Fruit fly (Drosophila melanogaster): ENCODE results near the gene sqz.

Gene sqz

dm6 chr3R:19180263-19180893 is 16.4 kb downstream of the sqz start, which contains the start of the genes CG5555 and myd (continued):
- TF ChIP-seq bab2 (GFP tag; optimal IDR thresholded peaks at IDR 0.05) = peak; percentile 27
- TF ChIP-seq CG7556 (GFP tag; optimal IDR thresholded peaks at IDR 0.05) = no peak
- TF ChIP-seq usp (GFP tag; optimal IDR thresholded peaks at IDR 0.05) = no peak
- no peak for TF ChIP-seq exex (tag; optimal IDR thresholded peaks at IDR 0.05)
- peak; percentile 93 for TF ChIP-seq Med (GFP tag)
- peak; percentile 36; the same call in 2 of the 3 replicates for TF ChIP-seq zen2 (GFP tag; IDR thresholded peaks at IDR 0.05; ENCODE audit: partially characterized antibody)
- no peak for TF ChIP-seq HHEX (GFP tag; optimal IDR thresholded peaks at IDR 0.05)
- TF ChIP-seq slp2 (GFP tag; optimal IDR thresholded peaks at IDR 0.05) = peak; percentile 1
- peak; percentile 27 for TF ChIP-seq Blimp-1 (GFP tag; optimal IDR thresholded peaks at IDR 0.05)
- no peak for TF ChIP-seq CG8944 (GFP tag; optimal IDR thresholded peaks at IDR 0.05)
- TF ChIP-seq Kr (GFP tag; optimal IDR thresholded peaks at IDR 0.05) = no peak
- TF ChIP-seq CG12744 (GFP tag; optimal IDR thresholded peaks at IDR 0.05) = peak; percentile 40
- TF ChIP-seq CG10366 (GFP tag; IDR thresholded peaks at IDR 0.05) = peak; percentile 41
- no peak for TF ChIP-seq CG10979 (tag; optimal IDR thresholded peaks at IDR 0.05)
- TF ChIP-seq Scr (GFP tag; IDR thresholded peaks at IDR 0.05; ENCODE audit: partially characterized antibody) = peak; percentile 77
- TF ChIP-seq tgo (GFP tag; IDR thresholded peaks at IDR 0.05) = peak; percentile 35; the same call in 2 of the 3 replicates
- peak; percentile 60 for TF ChIP-seq HLH54F (GFP tag; optimal IDR thresholded peaks at IDR 0.05)
- TF ChIP-seq CG32767 (GFP tag; IDR thresholded peaks at IDR 0.05) = no peak
- no peak for TF ChIP-seq ATbp (GFP tag; optimal IDR thresholded peaks at IDR 0.05)
- TF ChIP-seq sc (optimal IDR thresholded peaks at IDR 0.05) = no peak
- TF ChIP-seq sc (GFP tag; optimal IDR thresholded peaks at IDR 0.05) = no peak
- no peak for TF ChIP-seq btn (GFP tag; optimal IDR thresholded peaks at IDR 0.05)
- peak; percentile 26 for TF ChIP-seq CG2712 (tag; optimal IDR thresholded peaks at IDR 0.05)
- TF ChIP-seq Sry-δ (GFP tag; optimal IDR thresholded peaks at IDR 0.05) = peak; percentile 53
- peak; percentile 46 for TF ChIP-seq Sox102F (GFP tag; optimal IDR thresholded peaks at IDR 0.05)
- TF ChIP-seq BtbVII (GFP tag; optimal IDR thresholded peaks at IDR 0.05) = peak; percentile 21
- TF ChIP-seq Nf-YA (GFP tag; IDR thresholded peaks at IDR 0.05) = no peak
- TF ChIP-seq Gug (GFP tag; IDR thresholded peaks at IDR 0.05) = no peak
- no peak for TF ChIP-seq kay (GFP tag; optimal IDR thresholded peaks at IDR 0.05)
- no peak for TF ChIP-seq Neu2 (GFP tag; optimal IDR thresholded peaks at IDR 0.05; ENCODE audit: borderline replicate concordance)
- TF ChIP-seq CG5245 (GFP tag; optimal IDR thresholded peaks at IDR 0.05) = no peak
- no peak for TF ChIP-seq ssp (GFP tag; IDR thresholded peaks at IDR 0.05)
- TF ChIP-seq aop (GFP tag; IDR thresholded peaks at IDR 0.05) = no peak
- TF ChIP-seq dati (GFP tag; IDR thresholded peaks at IDR 0.05) = no peak
- peak; percentile 78 for TF ChIP-seq Dll (GFP tag; IDR thresholded peaks at IDR 0.05; ENCODE audit: partially characterized antibody)
- peak; percentile 81 for TF ChIP-seq bbx (GFP tag; IDR thresholded peaks at IDR 0.05; ENCODE audit: partially characterized antibody)
- no peak for TF ChIP-seq sima (GFP tag; optimal IDR thresholded peaks at IDR 0.05)
- no peak for TF ChIP-seq pros (GFP tag; optimal IDR thresholded peaks at IDR 0.05)
- TF ChIP-seq dimm (GFP tag; IDR thresholded peaks at IDR 0.05) = no peak
- peak; percentile 50; the same call in 1 of the 3 replicates for TF ChIP-seq ken (GFP tag; IDR thresholded peaks at IDR 0.05)
- TF ChIP-seq CG10147 (GFP tag; optimal IDR thresholded peaks at IDR 0.05) = peak; percentile 0
- no peak for TF ChIP-seq CG8281 (tag; optimal IDR thresholded peaks at IDR 0.05)
- TF ChIP-seq CG31224 (GFP tag; IDR thresholded peaks at IDR 0.05) = peak; percentile 42; the same call in 1 of the 2 replicates
- TF ChIP-seq CkIIα-i1 (GFP tag; IDR thresholded peaks at IDR 0.05) = no peak
- TF ChIP-seq CG16863 (GFP tag; optimal IDR thresholded peaks at IDR 0.05) = no peak
- TF ChIP-seq mirr (GFP tag; optimal IDR thresholded peaks at IDR 0.05) = peak; percentile 21
- no peak for TF ChIP-seq CG8388 (GFP tag; optimal IDR thresholded peaks at IDR 0.05)
- TF ChIP-seq fu2 (GFP tag; optimal IDR thresholded peaks at IDR 0.05) = peak; percentile 26
- peak; percentile 53 for TF ChIP-seq CG18599 (GFP tag; optimal IDR thresholded peaks at IDR 0.05)
- no peak for TF ChIP-seq Rx (GFP tag; IDR thresholded peaks at IDR 0.05)

All from whole organism, embryonic.